Worm (Caenorhabditis elegans) whole organism, L4/young adult: ENCODE data around the gene R04E5.8.

ENCODE experiments used
- dao-5 ChIP-seq: sonication (generic microtip); optimal IDR thresholded peaks from 2 replicates; lab custom pipeline; 2016; ENCODE audit warnings: missing genotype, missing genetic modification characterization, moderate library complexity, missing compliant biosample characterization
- him-1 ChIP-seq: sonication (generic microtip); optimal IDR thresholded peaks from 2 replicates; lab custom pipeline; 2016; ENCODE audit warnings: missing genotype, missing genetic modification reagents, missing genetic modification characterization, missing compliant biosample characterization

ce11 chrX:8755987-8756386 lies 49.9 kb downstream of the R04E5.8 start:
- TF ChIP-seq dao-5 (tag; lab: Kevin White, UChicago) (no peak), him-1 (no peak)
